Fruit fly (Drosophila melanogaster) whole organism, prepupa: ENCODE measurements around the gene CG2059.

Experiments
- CG10631 ChIP-seq: fragments of 200-800 bp; sonication (Bioruptor generic); optimal IDR thresholded peaks from 2 replicates; lab custom pipeline; 2016; ENCODE audit warnings: missing biosample characterization, missing genetic modification characterization
- CG10669 ChIP-seq: fragments of 200-800 bp; sonication (Bioruptor generic); optimal IDR thresholded peaks from 3 replicates; lab custom pipeline; 2018; ENCODE audit warnings: missing biosample characterization, mild to moderate bottlenecking, missing genetic modification characterization, moderate library complexity
- CG11294 ChIP-seq: fragments of 200-800 bp; sonication (Bioruptor generic); IDR thresholded peaks from 2 replicates; pipeline ENCODE4 v1.3.6; 2022; ENCODE audit warnings: missing biosample characterization, missing genetic modification characterization
- CG11762 ChIP-seq: fragments of 200-800 bp; sonication (Bioruptor generic); optimal IDR thresholded peaks from 3 replicates; lab custom pipeline; 2016; ENCODE audit warnings: missing biosample characterization, missing genetic modification characterization; ENCODE audit not compliant: insufficient read depth
- CG11902 ChIP-seq: fragments of 200-800 bp; sonication (Bioruptor generic); optimal IDR thresholded peaks from 3 replicates; lab custom pipeline; 2016; ENCODE audit warnings: missing biosample characterization, missing genetic modification characterization
- CG15336 ChIP-seq: fragments of 200-800 bp; sonication (Bioruptor generic); IDR thresholded peaks from 2 replicates; pipeline ENCODE4 v1.3.6; 2022; ENCODE audit warnings: missing biosample characterization, missing genetic modification characterization
- CG1621 ChIP-seq: fragments of 200-800 bp; sonication (Bioruptor generic); optimal IDR thresholded peaks from 3 replicates; lab custom pipeline; 2018; ENCODE audit warnings: missing biosample characterization, mild to moderate bottlenecking, missing genetic modification characterization
- CG16779 ChIP-seq: fragments of 200-800 bp; sonication (Bioruptor generic); optimal IDR thresholded peaks from 3 replicates; lab custom pipeline; 2017; ENCODE audit warnings: missing biosample characterization, mild to moderate bottlenecking, missing genetic modification characterization
- CG3032 ChIP-seq: fragments of 200-800 bp; optimal IDR thresholded peaks from 2 replicates; lab custom pipeline; 2019; ENCODE audit warnings: missing biosample characterization, mild to moderate bottlenecking, missing genetic modification characterization, moderate library complexity
- CG31627 ChIP-seq: fragments of 200-800 bp; sonication (Bioruptor generic); optimal IDR thresholded peaks from 3 replicates; lab custom pipeline; 2016; ENCODE audit warnings: missing biosample characterization, missing genetic modification characterization
- CG34406 ChIP-seq: fragments of 200-800 bp; sonication (Bioruptor generic); optimal IDR thresholded peaks from 3 replicates; lab custom pipeline; 2016; ENCODE audit warnings: missing biosample characterization, missing genetic modification characterization
- CG3919 ChIP-seq: fragments of 200-800 bp; sonication (Bioruptor generic); optimal IDR thresholded peaks from 3 replicates; lab custom pipeline; 2016; ENCODE audit warnings: missing biosample characterization, missing genetic modification characterization
- CG4318 ChIP-seq: fragments of 200-800 bp; sonication (Bioruptor generic); optimal IDR thresholded peaks from 3 replicates; lab custom pipeline; 2017; ENCODE audit warnings: missing biosample characterization, mild to moderate bottlenecking, missing genetic modification characterization
- CG6163 ChIP-seq: fragments of 200-800 bp; sonication (Bioruptor generic); IDR thresholded peaks from 3 replicates; pipeline ENCODE4 v1.3.6; 2022; ENCODE audit warnings: missing biosample characterization, missing genetic modification characterization
- CG6276 ChIP-seq: fragments of 200-800 bp; sonication (Bioruptor generic); optimal IDR thresholded peaks from 2 replicates; lab custom pipeline; 2017; ENCODE audit warnings: missing biosample characterization, mild to moderate bottlenecking, missing genetic modification characterization
- CG6792 ChIP-seq: fragments of 200-800 bp; sonication (Bioruptor generic); optimal IDR thresholded peaks from 3 replicates; lab custom pipeline; 2016; ENCODE audit warnings: missing biosample characterization, missing genetic modification characterization
- CG7368 ChIP-seq: fragments of 200-800 bp; sonication (Bioruptor generic); optimal IDR thresholded peaks from 3 replicates; lab custom pipeline; 2016; ENCODE audit warnings: missing biosample characterization, missing genetic modification characterization
- CG8119 ChIP-seq: fragments of 200-800 bp; sonication (Bioruptor generic); IDR thresholded peaks from 3 replicates; pipeline ENCODE4 v1.3.6; 2022; ENCODE audit warnings: missing biosample characterization, missing genetic modification characterization
- CG8319 ChIP-seq: fragments of 200-800 bp; sonication (Bioruptor generic); optimal IDR thresholded peaks from 3 replicates; lab custom pipeline; 2016; ENCODE audit warnings: missing biosample characterization, missing genetic modification characterization
- CG8632 ChIP-seq: fragments of 200-800 bp; sonication (Bioruptor generic); optimal IDR thresholded peaks from 3 replicates; lab custom pipeline; 2016; ENCODE audit warnings: missing biosample characterization, missing genetic modification characterization
- CG9139 ChIP-seq: fragments of 200-800 bp; sonication (Bioruptor generic); optimal IDR thresholded peaks from 3 replicates; lab custom pipeline; 2017; ENCODE audit warnings: missing biosample characterization, mild to moderate bottlenecking, missing genetic modification characterization
- Eip75B ChIP-seq: fragments of 200-800 bp; sonication (Bioruptor generic); optimal IDR thresholded peaks from 3 replicates; lab custom pipeline; 2016; ENCODE audit warnings: missing biosample characterization, missing genetic modification characterization
- Eip93F ChIP-seq: fragments of 200-800 bp; sonication (Bioruptor generic); optimal IDR thresholded peaks from 2 replicates; lab custom pipeline; 2016; ENCODE audit warnings: missing biosample characterization, mild to moderate bottlenecking, missing genetic modification characterization
- Ets96B ChIP-seq: fragments of 200-800 bp; optimal IDR thresholded peaks from 2 replicates; lab custom pipeline; 2019; ENCODE audit warnings: missing biosample characterization, mild to moderate bottlenecking, missing genetic modification characterization, moderate library complexity
- Gug ChIP-seq: fragments of 200-800 bp; sonication (Bioruptor generic); IDR thresholded peaks from 2 replicates; pipeline ENCODE4 v1.3.6; 2022; ENCODE audit warnings: missing biosample characterization, missing genetic modification characterization
- Hr38 ChIP-seq: sonication (Bioruptor generic); optimal IDR thresholded peaks from 2 replicates; lab custom pipeline; 2016; ENCODE audit warnings: missing biosample characterization, missing genetic modification characterization
- Hr4 ChIP-seq: fragments of 200-800 bp; sonication (Bioruptor generic); optimal IDR thresholded peaks from 3 replicates; lab custom pipeline; 2016; ENCODE audit warnings: missing biosample characterization, missing genetic modification characterization
- Lpt ChIP-seq: fragments of 200-800 bp; sonication (Bioruptor generic); optimal IDR thresholded peaks from 3 replicates; lab custom pipeline; 2016; ENCODE audit warnings: missing biosample characterization, missing genetic modification characterization
- Met ChIP-seq: fragments of 200-800 bp; sonication (Bioruptor generic); optimal IDR thresholded peaks from 3 replicates; lab custom pipeline; 2016; ENCODE audit warnings: missing biosample characterization, missing genetic modification characterization
- OdsH ChIP-seq: fragments of 200-800 bp; sonication (Bioruptor generic); optimal IDR thresholded peaks from 3 replicates; lab custom pipeline; 2016; ENCODE audit warnings: missing biosample characterization, missing genetic modification characterization
- Sox102F ChIP-seq: fragments of 200-800 bp; sonication (Bioruptor generic); optimal IDR thresholded peaks from 2 replicates; lab custom pipeline; 2016; ENCODE audit warnings: missing biosample characterization, mild to moderate bottlenecking, missing genetic modification characterization
- Sox15 ChIP-seq: fragments of 200-800 bp; sonication (Bioruptor generic); optimal IDR thresholded peaks from 3 replicates; lab custom pipeline; 2016; ENCODE audit warnings: missing biosample characterization, missing genetic modification characterization
- achi ChIP-seq: fragments of 200-800 bp; sonication (Bioruptor generic); optimal IDR thresholded peaks from 3 replicates; lab custom pipeline; 2016; ENCODE audit warnings: missing biosample characterization, missing genetic modification characterization
- acj6 ChIP-seq: fragments of 200-800 bp; sonication (Bioruptor generic); optimal IDR thresholded peaks from 3 replicates; lab custom pipeline; 2016; ENCODE audit warnings: missing biosample characterization, missing genetic modification characterization
- dac ChIP-seq: fragments of 200-800 bp; sonication (Bioruptor generic); optimal IDR thresholded peaks from 2 replicates; lab custom pipeline; 2017; ENCODE audit warnings: missing biosample characterization, mild to moderate bottlenecking, missing genetic modification characterization
- dsx ChIP-seq: fragments of 200-800 bp; optimal IDR thresholded peaks from 3 replicates; lab custom pipeline; 2019; ENCODE audit warnings: missing biosample characterization, mild to moderate bottlenecking, missing genetic modification characterization, moderate library complexity; ENCODE audit not compliant: poor library complexity, severe bottlenecking
- eg ChIP-seq: fragments of 200-800 bp; sonication (Bioruptor generic); IDR thresholded peaks from 3 replicates; pipeline ENCODE4 v1.3.6; 2022; ENCODE audit warnings: missing biosample characterization, missing genetic modification characterization
- fd59A ChIP-seq: fragments of 200-800 bp; sonication (Bioruptor generic); optimal IDR thresholded peaks from 2 replicates; lab custom pipeline; 2017; ENCODE audit warnings: missing biosample characterization, mild to moderate bottlenecking, missing genetic modification characterization, missing genetic modification reagents
- fd85E ChIP-seq: fragments of 200-800 bp; sonication (Bioruptor generic); optimal IDR thresholded peaks from 3 replicates; lab custom pipeline; 2016; ENCODE audit warnings: missing biosample characterization, missing genetic modification characterization
- fkh ChIP-seq: fragments of 200-800 bp; sonication (Bioruptor generic); optimal IDR thresholded peaks from 3 replicates; lab custom pipeline; 2017; ENCODE audit warnings: missing biosample characterization, mild to moderate bottlenecking, missing genetic modification characterization, moderate library complexity
- lz ChIP-seq: fragments of 200-800 bp; sonication (Bioruptor generic); optimal IDR thresholded peaks from 3 replicates; lab custom pipeline; 2016; ENCODE audit warnings: missing biosample characterization, missing genetic modification characterization
- salr ChIP-seq, 2 experiments: fragments of 200-800 bp; sonication (Bioruptor generic); optimal IDR thresholded peaks; 3 replicates each; lab custom pipeline; 2016 to 2018; ENCODE audit warnings: missing biosample characterization in 2 of 2, missing genetic modification characterization in 2 of 2, mild to moderate bottlenecking in 1 of 2
- spab ChIP-seq: fragments of 200-800 bp; sonication (Bioruptor generic); optimal IDR thresholded peaks from 2 replicates; lab custom pipeline; 2017; ENCODE audit warnings: missing biosample characterization, mild to moderate bottlenecking, missing genetic modification characterization, missing genetic modification reagents
- ss ChIP-seq, 2 experiments: fragments of 200-800 bp; sonication (Bioruptor generic); optimal IDR thresholded peaks; 2 replicates in 1 of 2; 3 replicates in 1 of 2; lab custom pipeline; 2017 to 2018; ENCODE audit warnings: mild to moderate bottlenecking in 2 of 2, missing biosample characterization in 2 of 2, missing genetic modification characterization in 2 of 2, moderate library complexity in 1 of 2
- svp ChIP-seq: fragments of 200-800 bp; sonication (Bioruptor generic); peaks from one replicate; lab custom pipeline; 2016; ENCODE audit warnings: missing biosample characterization, missing genetic modification characterization
- topi ChIP-seq: fragments of 200-800 bp; sonication (Bioruptor generic); optimal IDR thresholded peaks from 3 replicates; lab custom pipeline; 2016; ENCODE audit warnings: missing biosample characterization, missing genetic modification characterization
- vri ChIP-seq: fragments of 200-800 bp; sonication (Bioruptor generic); optimal IDR thresholded peaks from 3 replicates; lab custom pipeline; 2016; ENCODE audit warnings: missing biosample characterization, mild to moderate bottlenecking, missing genetic modification characterization

The CG2059 gene

DNA sequence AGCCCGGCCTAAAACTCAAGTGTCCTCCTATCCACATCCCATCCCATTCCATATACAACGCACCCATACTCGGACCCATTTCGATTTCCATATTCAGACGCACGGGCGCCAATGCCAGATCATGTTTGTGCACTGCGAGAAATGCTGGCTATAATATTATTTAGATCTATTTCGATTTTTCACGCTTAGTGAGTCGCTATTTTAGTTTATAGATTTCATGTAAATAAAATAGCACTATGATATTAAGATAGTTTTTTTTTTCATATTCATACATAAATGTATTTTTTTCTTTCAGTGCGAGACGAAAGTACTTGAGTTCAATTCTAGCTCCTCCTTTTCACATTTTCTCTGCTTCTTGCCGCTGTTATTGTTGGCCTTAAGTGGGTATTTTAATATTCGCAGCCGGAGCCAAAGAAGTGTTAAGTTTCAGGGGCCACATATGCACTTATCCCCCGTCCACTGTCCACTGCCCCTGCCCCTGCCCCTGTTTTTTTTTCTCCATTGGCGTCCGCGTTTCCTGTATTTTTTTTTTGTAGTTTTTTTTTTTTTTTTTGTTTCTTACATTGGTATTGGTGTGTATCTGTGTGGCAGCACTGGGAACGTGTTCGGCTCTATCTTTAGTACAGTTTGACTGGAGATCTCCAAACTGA, 5.8 kb downstream of the CG2059 start (continued):
- TF ChIP-seq CG6163 (GFP tag; lab: Robert Waterston, UW) (peak; percentile 81; the same call in 2 of the 3 replicates), CG31627 (peak; percentile 48), Eip93F (GFP tag; lab: Kevin White, UChicago) (no peak), CG34406 (peak; percentile 74), ss (GFP tag; optimal IDR thresholded peaks at IDR 0.05; lab: Kevin White, UChicago) (peak; percentile 86 to 88), fd59A (GFP tag; lab: Kevin White, UChicago) (peak; percentile 72), CG11762 (GFP tag; lab: Kevin White, UChicago) (peak; percentile 53), CG8632 (GFP tag; lab: Kevin White, UChicago) (peak; percentile 72), Met (peak; percentile 80), CG10669 (peak; percentile 72), eg (GFP tag; lab: Robert Waterston, UW) (peak; percentile 59; the same call in 2 of the 3 replicates), CG9139 (GFP tag; lab: Kevin White, UChicago) (peak; percentile 81), CG3032 (tag; lab: Kevin White, UChicago) (peak; percentile 76), achi (GFP tag; lab: Kevin White, UChicago) (peak; percentile 81)

DNA sequence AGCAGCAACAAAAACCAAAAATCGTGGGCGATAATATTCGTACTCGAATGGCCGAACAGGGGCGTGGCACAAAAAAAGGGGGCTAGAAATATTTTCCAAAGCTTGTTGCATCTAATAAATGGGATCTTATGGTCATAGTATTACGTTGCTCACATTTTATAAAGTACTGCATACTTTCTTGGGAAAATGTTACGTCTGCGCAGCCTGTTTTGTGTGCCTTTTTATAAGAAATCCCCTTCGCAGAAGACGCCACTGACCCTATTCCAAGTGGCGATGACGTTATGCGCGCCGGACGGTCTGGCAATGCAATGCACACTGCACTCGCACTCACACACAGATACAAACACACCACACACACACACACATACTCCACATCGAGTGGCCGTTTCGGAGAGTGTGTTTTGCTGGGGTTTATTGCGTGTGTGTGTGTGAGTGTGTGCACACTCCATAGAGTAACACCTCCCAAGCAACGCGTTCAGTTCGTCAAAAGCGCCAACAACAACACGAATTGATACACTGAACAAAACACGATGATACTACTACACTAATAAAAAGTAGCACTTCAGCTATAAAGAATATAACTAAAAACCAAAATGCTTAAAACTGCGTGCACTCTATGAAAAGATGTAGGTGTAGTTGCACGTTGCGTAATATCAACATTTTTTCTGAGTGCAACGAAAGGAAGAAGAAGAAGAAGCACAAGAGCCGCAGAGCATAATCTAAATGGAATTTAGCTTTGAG, 7.1 kb downstream of the CG2059 start:
- TF ChIP-seq fkh (GFP tag; lab: Kevin White, UChicago) (peak; percentile 39), acj6 (GFP tag; lab: Kevin White, UChicago) (peak; percentile 89), dsx (GFP tag; lab: Kevin White, UChicago) (peak; percentile 90), Sox102F (GFP tag; lab: Kevin White, UChicago) (peak; percentile 83), CG6276 (GFP tag; lab: Kevin White, UChicago) (peak; percentile 80), CG11902 (peak; percentile 82), Hr4 (peak; percentile 79), OdsH (GFP tag; lab: Kevin White, UChicago) (peak; percentile 91), salr (GFP tag; optimal IDR thresholded peaks at IDR 0.05; lab: Kevin White, UChicago) (peak; percentile 63 to 94), CG6163 (GFP tag; lab: Robert Waterston, UW) (peak; percentile 94), CG10669 (peak; percentile 88), CG15336 (peak; percentile 90), CG4318 (GFP tag; lab: Kevin White, UChicago) (peak; percentile 75), svp (GFP tag; lab: Kevin White, UChicago) (peak; percentile 90), Ets96B (tag; lab: Kevin White, UChicago) (peak; percentile 82), lz (peak; percentile 82), achi (GFP tag; lab: Kevin White, UChicago) (peak; percentile 75), CG8319 (GFP tag; lab: Kevin White, UChicago) (peak; percentile 73), CG10631 (GFP tag; lab: Kevin White, UChicago) (peak; percentile 83), CG6792 (GFP tag; lab: Kevin White, UChicago) (peak; percentile 84), fd85E (GFP tag; lab: Kevin White, UChicago) (peak; percentile 15), Lpt (GFP tag; lab: Kevin White, UChicago) (peak; percentile 81), spab (GFP tag; lab: Kevin White, UChicago) (peak; percentile 71), CG8119 (GFP tag; lab: Robert Waterston, UW) (peak; percentile 81), Hr38 (GFP tag; lab: Kevin White, UChicago) (no peak), CG11294 (GFP tag; lab: Robert Waterston, UW) (peak; percentile 80), topi (GFP tag; lab: Kevin White, UChicago) (peak; percentile 85), CG7368 (GFP tag; lab: Kevin White, UChicago) (peak; percentile 82), Eip75B (peak; percentile 79), vri (GFP tag; lab: Kevin White, UChicago) (peak; percentile 64), CG3919 (peak; percentile 86), Gug (GFP tag; lab: Robert Waterston, UW) (peak; percentile 89), dac (GFP tag; lab: Kevin White, UChicago) (peak; percentile 78), ss (GFP tag; optimal IDR thresholded peaks at IDR 0.05; lab: Kevin White, UChicago) (peak; percentile 80 to 87), CG16779 (tag; lab: Kevin White, UChicago) (peak; percentile 68), Sox15 (peak; percentile 81), CG11762 (GFP tag; lab: Kevin White, UChicago) (peak; percentile 72), CG1621 (tag; lab: Kevin White, UChicago) (peak; percentile 85)
